In the genomic region with DNA sequence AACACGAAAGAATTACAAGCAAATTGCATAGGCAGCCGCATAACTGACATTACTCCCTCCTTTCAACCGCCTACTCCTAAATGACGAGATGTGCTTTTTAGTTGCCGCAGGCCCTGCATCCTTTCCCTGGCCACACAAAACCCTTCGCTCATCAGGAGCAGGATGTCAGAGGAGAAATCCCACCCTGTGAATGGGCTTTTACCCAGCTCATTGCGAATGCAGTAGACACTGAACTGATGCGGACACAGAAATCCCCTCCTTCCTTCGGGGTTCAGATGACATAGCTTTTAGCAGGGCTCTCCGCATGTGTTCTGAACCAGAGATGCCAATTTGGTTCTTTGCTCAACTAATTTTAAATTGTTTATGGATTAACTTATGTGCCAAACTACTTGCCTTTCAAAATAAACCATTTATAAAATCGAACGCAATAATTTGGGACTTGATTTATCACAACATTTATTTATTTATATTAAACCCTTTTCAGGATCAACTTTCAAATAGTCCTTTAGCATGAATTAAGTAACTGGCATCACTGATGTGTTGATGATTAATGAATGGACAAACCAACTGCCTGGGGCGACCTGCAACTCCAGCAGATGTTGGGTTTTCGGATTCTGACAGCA, we compare ENCODE assay signal across 4 fruit fly cellular contexts.
TF ChIP-seq lines count a peak whose summit lies in the region.

No protein-coding gene starts in this region.

- TF ChIP-seq CTCF in whole organism, embryonic (GFP tag; optimal IDR thresholded peaks at IDR 0.05; lab: Kevin White, UChicago) = no peak

TF ChIP-seq in whole organism, embryonic, 481 proteins besides CTCF, POLR2A, EP300 and RAD21 (continues in another document):
- TF ChIP-seq CG6654 (GFP tag; optimal IDR thresholded peaks at IDR 0.05; lab: Kevin White, UChicago) (no peak), pros (GFP tag; optimal IDR thresholded peaks at IDR 0.05; lab: Kevin White, UChicago) (peak; percentile 10), ranshi (GFP tag; IDR thresholded peaks at IDR 0.05; lab: Robert Waterston, UW) (no peak), ap (GFP tag; IDR thresholded peaks at IDR 0.05; lab: Robert Waterston, UW) (no peak), B-H1 (GFP tag; IDR thresholded peaks at IDR 0.05; lab: Robert Waterston, UW) (no peak), emc (GFP tag; optimal IDR thresholded peaks at IDR 0.05; lab: Kevin White, UChicago) (no peak), CG12769 (tag; optimal IDR thresholded peaks at IDR 0.05; lab: Kevin White, UChicago) (no peak), CG16813 (GFP tag; IDR thresholded peaks at IDR 0.05; lab: Robert Waterston, UW; ENCODE audit: partially characterized antibody) (no peak), fu2 (GFP tag; optimal IDR thresholded peaks at IDR 0.05; lab: Kevin White, UChicago) (no peak), chinmo (GFP tag; IDR thresholded peaks at IDR 0.05; lab: Robert Waterston, UW; ENCODE audit: partially characterized antibody) (no peak), CG8281 (tag; optimal IDR thresholded peaks at IDR 0.05; lab: Kevin White, UChicago) (no peak), nom (GFP tag; optimal IDR thresholded peaks at IDR 0.05; lab: Kevin White, UChicago) (peak; percentile 36), row (GFP tag; IDR thresholded peaks at IDR 0.05; lab: Robert Waterston, UW) (peak; percentile 14; the same call in 1 of the 3 replicates), CG7963 (GFP tag; IDR thresholded peaks at IDR 0.05; lab: Robert Waterston, UW; ENCODE audit: partially characterized antibody) (0 out of 3 replicates have a peak, but pooled peaks have one; percentile 18), lmd (GFP tag; IDR thresholded peaks at IDR 0.05; lab: Robert Waterston, UW) (no peak), bigmax (GFP tag; optimal IDR thresholded peaks at IDR 0.05; lab: Kevin White, UChicago) (no peak), CG18599 (GFP tag; optimal IDR thresholded peaks at IDR 0.05; lab: Kevin White, UChicago) (peak; percentile 9), disco-r (GFP tag; optimal IDR thresholded peaks at IDR 0.05; lab: Kevin White, UChicago) (no peak), p53 (GFP tag; optimal IDR thresholded peaks at IDR 0.05; lab: Kevin White, UChicago) (no peak), trem (tag; optimal IDR thresholded peaks at IDR 0.05; lab: Kevin White, UChicago) (peak; percentile 15)

TF ChIP-seq in whole organism, prepupa, 60 proteins besides CTCF, POLR2A, EP300 and RAD21 (continues in another document):
- TF ChIP-seq CG16779 (tag; optimal IDR thresholded peaks at IDR 0.05; lab: Kevin White, UChicago) (no peak), CG3032 (tag; optimal IDR thresholded peaks at IDR 0.05; lab: Kevin White, UChicago) (no peak), CG8119 (GFP tag; IDR thresholded peaks at IDR 0.05; lab: Robert Waterston, UW) (no peak), fkh (GFP tag; optimal IDR thresholded peaks at IDR 0.05; lab: Kevin White, UChicago) (no peak), svp (GFP tag; lab: Kevin White, UChicago) (peak; percentile 48), OdsH (GFP tag; optimal IDR thresholded peaks at IDR 0.05; lab: Kevin White, UChicago) (no peak), topi (GFP tag; optimal IDR thresholded peaks at IDR 0.05; lab: Kevin White, UChicago) (no peak), fd59A (GFP tag; optimal IDR thresholded peaks at IDR 0.05; lab: Kevin White, UChicago) (no peak), CG9139 (GFP tag; optimal IDR thresholded peaks at IDR 0.05; lab: Kevin White, UChicago) (no peak), CG10669 (GFP tag; optimal IDR thresholded peaks at IDR 0.05; lab: Kevin White, UChicago) (peak; percentile 6), Eip78C (GFP tag; lab: Kevin White, UChicago) (peak; percentile 16), CG7368 (GFP tag; optimal IDR thresholded peaks at IDR 0.05; lab: Kevin White, UChicago) (no peak), CG10631 (GFP tag; optimal IDR thresholded peaks at IDR 0.05; lab: Kevin White, UChicago) (no peak), CG34406 (GFP tag; optimal IDR thresholded peaks at IDR 0.05; lab: Kevin White, UChicago) (no peak), dac (GFP tag; optimal IDR thresholded peaks at IDR 0.05; lab: Kevin White, UChicago) (no peak), ss (GFP tag; optimal IDR thresholded peaks at IDR 0.05; lab: Kevin White, UChicago) (peak in 1 of 2 experiments; percentile 25), Ets21C (GFP tag; optimal IDR thresholded peaks at IDR 0.05; lab: Kevin White, UChicago) (no peak), acj6 (GFP tag; optimal IDR thresholded peaks at IDR 0.05; lab: Kevin White, UChicago) (no peak), CG3919 (GFP tag; optimal IDR thresholded peaks at IDR 0.05; lab: Kevin White, UChicago) (no peak), CG4318 (GFP tag; optimal IDR thresholded peaks at IDR 0.05; lab: Kevin White, UChicago) (no peak), CG6163 (GFP tag; IDR thresholded peaks at IDR 0.05; lab: Robert Waterston, UW) (no peak), Lpt (GFP tag; optimal IDR thresholded peaks at IDR 0.05; lab: Kevin White, UChicago) (no peak), fd85E (GFP tag; optimal IDR thresholded peaks at IDR 0.05; lab: Kevin White, UChicago) (no peak)

TF ChIP-seq in whole organism, pupa, 21 proteins besides CTCF, POLR2A, EP300 and RAD21:
- TF ChIP-seq fd96Ca (GFP tag; IDR thresholded peaks at IDR 0.05; lab: Robert Waterston, UW) = no peak
- TF ChIP-seq CG17806 (tag; optimal IDR thresholded peaks at IDR 0.05; lab: Kevin White, UChicago) = peak; percentile 49
- TF ChIP-seq CG8159 (tag; optimal IDR thresholded peaks at IDR 0.05; lab: Kevin White, UChicago) = peak; percentile 76
- TF ChIP-seq gl (tag; optimal IDR thresholded peaks at IDR 0.05; lab: Kevin White, UChicago) = no peak
- peak; percentile 31 for TF ChIP-seq Snoo (tag; optimal IDR thresholded peaks at IDR 0.05; lab: Kevin White, UChicago)
- peak; percentile 34 for TF ChIP-seq CG15710 (tag; optimal IDR thresholded peaks at IDR 0.05; lab: Kevin White, UChicago)
- TF ChIP-seq CG9948 (tag; optimal IDR thresholded peaks at IDR 0.05; lab: Kevin White, UChicago) = peak; percentile 11

TF ChIP-seq in whole organism, wandering third instar larva, 38 proteins besides CTCF, POLR2A, EP300 and RAD21:
- TF ChIP-seq Sp1 (GFP tag; optimal IDR thresholded peaks at IDR 0.05; lab: Kevin White, UChicago) (peak; percentile 40), fru (GFP tag; optimal IDR thresholded peaks at IDR 0.05; lab: Kevin White, UChicago) (peak; percentile 65), ey (GFP tag; optimal IDR thresholded peaks at IDR 0.05; lab: Kevin White, UChicago) (peak; percentile 1), HLH106 (tag; optimal IDR thresholded peaks at IDR 0.05; lab: Kevin White, UChicago) (peak; percentile 20), woc (GFP tag; optimal IDR thresholded peaks at IDR 0.05; lab: Kevin White, UChicago) (peak; percentile 36), CG32264 (GFP tag; optimal IDR thresholded peaks at IDR 0.05; lab: Kevin White, UChicago) (no peak), OdsH (GFP tag; optimal IDR thresholded peaks at IDR 0.05; lab: Kevin White, UChicago) (peak; percentile 25), br (GFP tag; optimal IDR thresholded peaks at IDR 0.05; lab: Kevin White, UChicago) (no peak), psq (GFP tag; optimal IDR thresholded peaks at IDR 0.05; lab: Kevin White, UChicago) (peak; percentile 10), h (GFP tag; optimal IDR thresholded peaks at IDR 0.05; lab: Kevin White, UChicago) (peak; percentile 45), rgr (GFP tag; optimal IDR thresholded peaks at IDR 0.05; lab: Kevin White, UChicago) (peak; percentile 42), foxo (GFP tag; optimal IDR thresholded peaks at IDR 0.05; lab: Kevin White, UChicago) (peak in 1 of 2 experiments; percentile 35), Jra (GFP tag; optimal IDR thresholded peaks at IDR 0.05; lab: Kevin White, UChicago) (no peak)
